Fruit fly (Drosophila melanogaster): ENCODE results near the gene Lint-1.

DNA sequence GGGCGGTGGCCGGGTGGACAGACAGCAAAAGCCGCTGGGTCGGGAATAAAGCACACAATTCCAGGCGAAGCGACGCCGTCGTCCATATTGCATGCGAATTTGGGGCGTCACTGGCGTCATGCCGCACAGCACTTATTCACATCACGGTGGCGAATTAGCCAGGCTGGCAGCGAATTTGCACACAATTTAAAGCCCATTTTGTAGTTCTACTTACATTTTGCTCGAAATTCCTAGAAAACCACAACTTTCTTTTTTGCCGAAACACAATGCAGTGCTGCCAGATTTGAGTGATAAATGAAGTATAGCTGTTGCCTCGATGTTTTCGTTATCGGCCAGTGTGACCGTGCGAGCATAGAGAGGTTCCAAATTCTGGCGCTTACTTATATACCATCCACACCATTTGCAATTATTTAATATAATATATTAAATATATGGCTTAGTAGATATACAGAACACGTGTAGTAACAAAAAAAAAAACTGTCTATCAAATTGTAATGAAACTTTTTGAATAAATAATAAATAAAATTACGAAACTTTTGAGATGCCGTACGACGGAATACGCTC lies 769 bp upstream of the Lint-1 start, which contains the start of gene Ran:
- TF ChIP-seq CG8478 (optimal IDR thresholded peaks at IDR 0.05) (no peak), EcR (GFP tag; optimal IDR thresholded peaks at IDR 0.05) (no peak), pan (optimal IDR thresholded peaks at IDR 0.05) (no peak), Dll (optimal IDR thresholded peaks at IDR 0.05) (no peak), psq (optimal IDR thresholded peaks at IDR 0.05) (no peak), usp (GFP tag; optimal IDR thresholded peaks at IDR 0.05) (no peak)

Data from whole organism.